Worm (Caenorhabditis elegans) whole organism, L4 larva: ENCODE results near the gene vps-15.

Experiments used
- F37D6.2 ChIP-seq: sonication (generic microtip); optimal IDR thresholded peaks from 2 replicates; lab custom pipeline; 2016; ENCODE audit warnings: mild to moderate bottlenecking, missing genetic modification characterization, missing compliant biosample characterization
- Y105C5A.15 ChIP-seq: fragments of 200-800 bp; sonication (Bioruptor generic); IDR thresholded peaks from 2 replicates; pipeline ENCODE4 v1.3.6; 2022; ENCODE audit warnings: missing genetic modification characterization, missing compliant biosample characterization
- ZK337.2 ChIP-seq: fragments of 200-800 bp; sonication (Bioruptor generic); IDR thresholded peaks from 2 replicates; pipeline ENCODE4 v1.3.6; 2022; ENCODE audit warnings: missing genetic modification reagents, missing genetic modification characterization, missing compliant biosample characterization
- aha-1 ChIP-seq: fragments of 150-350 bp; peaks from one replicate; lab custom pipeline; 2014; ENCODE audit warnings: missing biosample characterization, missing genetic modification characterization
- aly-2 ChIP-seq: sonication (generic microtip); optimal IDR thresholded peaks from 2 replicates; lab custom pipeline; 2018; ENCODE audit warnings: missing biosample characterization, missing genetic modification characterization
- attf-4 ChIP-seq: sonication (generic microtip); optimal IDR thresholded peaks from 3 replicates; lab custom pipeline; 2017; ENCODE audit warnings: missing biosample characterization, missing genetic modification characterization
- ceh-28 ChIP-seq: fragments of 150-350 bp; optimal IDR thresholded peaks from 2 replicates; lab custom pipeline; 2014; ENCODE audit warnings: missing biosample characterization, missing genetic modification reagents, missing genetic modification characterization
- ces-1 ChIP-seq: fragments of 150-350 bp; sonication (generic microtip); optimal IDR thresholded peaks from 4 replicates; lab custom pipeline; 2014; ENCODE audit warnings: missing biosample characterization, missing genetic modification reagents, missing genetic modification characterization
- daf-12 ChIP-seq: fragments of 150-350 bp; optimal IDR thresholded peaks from 2 replicates; lab custom pipeline; 2014; ENCODE audit warnings: missing biosample characterization, missing genetic modification reagents, missing genetic modification characterization
- daf-16 ChIP-seq, 3 experiments: sonication (generic microtip); optimal IDR thresholded peaks; 2 replicates each; lab custom pipeline; 2016 to 2017; ENCODE audit warnings: missing genetic modification characterization in 3 of 3, missing genetic modification reagents in 3 of 3, mild to moderate bottlenecking in 2 of 3, missing compliant biosample characterization in 2 of 3, missing biosample characterization in 1 of 3, moderate library complexity in 1 of 3
- duxl-1 ChIP-seq: sonication (generic microtip); optimal IDR thresholded peaks from 2 replicates; lab custom pipeline; 2016; ENCODE audit warnings: mild to moderate bottlenecking, missing genetic modification characterization, moderate library complexity, missing compliant biosample characterization; ENCODE audit not compliant: poor library complexity
- egl-43 ChIP-seq: fragments of 200-800 bp; sonication (Bioruptor generic); IDR thresholded peaks from 2 replicates; pipeline ENCODE4 v1.3.6; 2022; ENCODE audit warnings: missing genetic modification reagents, missing genetic modification characterization, missing compliant biosample characterization
- hlh-30 ChIP-seq: sonication (generic microtip); optimal IDR thresholded peaks from 2 replicates; lab custom pipeline; 2017; ENCODE audit warnings: antibody characterized with exemption, mild to moderate bottlenecking, missing genetic modification characterization, missing compliant biosample characterization; ENCODE audit not compliant: insufficient read depth
- hmg-1.1 ChIP-seq: fragments of 200-800 bp; sonication (Bioruptor generic); IDR thresholded peaks from 2 replicates; pipeline ENCODE4 v1.3.6; 2022; ENCODE audit warnings: missing genetic modification reagents, missing genetic modification characterization, missing compliant biosample characterization
- jun-1 ChIP-seq: fragments of 150-350 bp; optimal IDR thresholded peaks from 2 replicates; lab custom pipeline; 2014; ENCODE audit warnings: missing biosample characterization, missing genetic modification reagents, missing genetic modification characterization
- lim-7 ChIP-seq: fragments of 200-800 bp; sonication (Bioruptor generic); IDR thresholded peaks from 2 replicates; pipeline ENCODE4 v1.3.6; 2022; ENCODE audit warnings: missing genetic modification characterization, missing compliant biosample characterization
- lin-1 ChIP-seq: fragments of 200-800 bp; sonication (Bioruptor generic); IDR thresholded peaks from 2 replicates; pipeline ENCODE4 v1.3.6; 2022; ENCODE audit warnings: missing genetic modification reagents, missing genetic modification characterization, missing compliant biosample characterization
- lin-13 ChIP-seq: fragments of 150-350 bp; optimal IDR thresholded peaks from 2 replicates; lab custom pipeline; 2014; ENCODE audit warnings: missing biosample characterization, missing genetic modification reagents, missing genetic modification characterization
- lin-29 ChIP-seq: fragments of 200-800 bp; sonication (Bioruptor generic); IDR thresholded peaks from 2 replicates; pipeline ENCODE4 v1.3.6; 2022; ENCODE audit warnings: missing genetic modification reagents, missing genetic modification characterization, missing compliant biosample characterization
- lin-38 ChIP-seq: fragments of 200-800 bp; sonication (Bioruptor generic); IDR thresholded peaks from 2 replicates; pipeline ENCODE4 v1.3.6; 2022; ENCODE audit warnings: missing genetic modification reagents, missing genetic modification characterization, missing compliant biosample characterization
- lir-3 ChIP-seq: sonication (generic microtip); optimal IDR thresholded peaks from 2 replicates; lab custom pipeline; 2016; ENCODE audit warnings: mild to moderate bottlenecking, missing genetic modification characterization, missing compliant biosample characterization
- madf-9 ChIP-seq: fragments of 200-800 bp; sonication (Bioruptor generic); conservative IDR thresholded peaks from 2 replicates; pipeline ENCODE4 v1.3.6; 2022; ENCODE audit warnings: missing genetic modification reagents, missing genetic modification characterization, missing compliant biosample characterization
- mdt-29 ChIP-seq: fragments of 200-800 bp; sonication (Bioruptor generic); IDR thresholded peaks from 2 replicates; pipeline ENCODE4 v1.3.6; 2022; ENCODE audit warnings: missing genetic modification reagents, missing genetic modification characterization, missing compliant biosample characterization
- nhr-102 ChIP-seq: sonication (generic microtip); optimal IDR thresholded peaks from 2 replicates; lab custom pipeline; 2016; ENCODE audit warnings: mild to moderate bottlenecking, missing genetic modification characterization, moderate library complexity, missing compliant biosample characterization
- nhr-237 ChIP-seq: sonication (generic microtip); optimal IDR thresholded peaks from 2 replicates; lab custom pipeline; 2017; ENCODE audit warnings: missing biosample characterization, missing genetic modification characterization
- pha-4 ChIP-seq, 2 experiments: fragments of 150-350 bp in 1 of 2; fragments of 200-800 bp in 1 of 2; sonication (Bioruptor generic) in 1 of 2; IDR thresholded peaks in 1 of 2; optimal IDR thresholded peaks in 1 of 2; 2 replicates each; pipeline versions ENCODE4 v1.3.6 to Lab custom; 2014 to 2022; ENCODE audit warnings: missing genetic modification characterization in 2 of 2, missing genetic modification reagents in 2 of 2, missing biosample characterization in 1 of 2, missing compliant biosample characterization in 1 of 2
- rbr-2 ChIP-seq: sonication (generic microtip); optimal IDR thresholded peaks from 2 replicates; lab custom pipeline; 2016; ENCODE audit warnings: missing genotype, missing genetic modification characterization, missing compliant biosample characterization
- snpc-4 ChIP-seq: fragments of 150-350 bp; optimal IDR thresholded peaks from 2 replicates; lab custom pipeline; 2014; ENCODE audit warnings: missing biosample characterization, missing genetic modification characterization
- tag-97 ChIP-seq: fragments of 200-800 bp; sonication (Bioruptor generic); IDR thresholded peaks from 2 replicates; pipeline ENCODE4 v1.3.6; 2022; ENCODE audit warnings: missing genetic modification characterization, missing compliant biosample characterization
- tra-1 ChIP-seq: fragments of 200-800 bp; sonication (Bioruptor generic); IDR thresholded peaks from 2 replicates; pipeline ENCODE4 v1.3.6; 2022; ENCODE audit warnings: missing genetic modification reagents, missing genetic modification characterization, missing compliant biosample characterization
- unc-62 ChIP-seq, 3 experiments: fragments of 150-350 bp in 1 of 3; sonication (generic microtip); optimal IDR thresholded peaks in 2 of 3; peaks in 1 of 3; 1 replicate in 1 of 3; 2 replicates in 2 of 3; lab custom pipeline; 2014 to 2017; ENCODE audit warnings: missing biosample characterization in 3 of 3, missing genetic modification characterization in 3 of 3, missing genetic modification reagents in 3 of 3, missing genotype in 1 of 3
- zag-1 ChIP-seq: fragments of 150-350 bp; optimal IDR thresholded peaks from 2 replicates; lab custom pipeline; 2014; ENCODE audit warnings: missing biosample characterization, missing genetic modification characterization
- zfp-2 ChIP-seq: sonication (generic microtip); optimal IDR thresholded peaks from 2 replicates; lab custom pipeline; 2016; ENCODE audit warnings: mild to moderate bottlenecking, missing genetic modification characterization, missing compliant biosample characterization

The vps-15 gene

DNA sequence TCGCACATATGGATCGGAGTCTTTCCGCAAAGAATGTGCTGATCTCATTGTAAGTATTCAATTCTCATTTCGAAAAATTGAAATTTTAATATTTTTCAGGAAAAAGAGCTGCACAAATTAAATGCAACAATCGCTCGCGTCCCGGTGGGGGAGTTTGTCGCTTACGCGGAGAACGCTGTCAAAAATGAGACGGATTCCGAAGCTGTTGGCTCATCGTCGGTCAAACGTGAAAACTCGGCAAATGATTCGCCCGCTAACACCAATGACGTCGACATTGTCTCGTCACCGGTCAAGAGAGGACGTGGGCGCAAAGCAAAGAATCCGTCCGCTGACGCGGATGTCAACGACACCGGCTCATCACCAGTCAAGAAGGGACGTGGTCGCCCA, 896 bp upstream of the vps-15 start:
- peak; percentile 72 for TF ChIP-seq lim-7
- TF ChIP-seq nhr-102 (tag; lab: Kevin White, UChicago), result no peak
- TF ChIP-seq daf-12 (tag; lab: Kevin White, UChicago), result no peak
- TF ChIP-seq lin-38 (GFP tag; lab: Robert Waterston, UW), result 0 out of 2 replicates have a peak, but pooled peaks have one; percentile 3
- TF ChIP-seq, all 104 proteins: peak for 2

DNA sequence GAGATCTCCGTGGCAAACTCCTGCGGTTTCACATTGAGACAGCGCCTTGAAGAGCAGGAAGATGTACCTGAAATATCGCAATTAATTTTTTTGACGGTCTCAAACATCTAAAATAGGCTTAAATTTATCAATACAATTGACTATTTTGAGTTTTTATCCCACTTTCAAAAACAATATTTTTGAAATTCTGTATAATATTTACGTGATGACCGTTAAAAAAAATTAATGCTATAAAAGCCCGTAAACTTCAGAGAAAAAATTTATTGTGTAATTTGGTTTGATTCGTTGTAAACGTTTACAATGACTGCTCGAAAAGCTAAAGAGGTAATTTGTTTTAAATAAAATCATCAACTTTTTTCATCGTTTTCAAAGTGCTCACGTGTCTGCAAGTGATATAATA, 1.3 kb downstream of the vps-15 start, which contains the start of gene ZK930.7:
Gene ZK930.7 (plus strand): TSS at position 301 of the 400 bp plus-strand sequence.
- TF ChIP-seq tra-1 (GFP tag; lab: Robert Waterston, UW) (no peak), aha-1 (tag; lab: Kevin White, UChicago) (peak; percentile 42)

DNA sequence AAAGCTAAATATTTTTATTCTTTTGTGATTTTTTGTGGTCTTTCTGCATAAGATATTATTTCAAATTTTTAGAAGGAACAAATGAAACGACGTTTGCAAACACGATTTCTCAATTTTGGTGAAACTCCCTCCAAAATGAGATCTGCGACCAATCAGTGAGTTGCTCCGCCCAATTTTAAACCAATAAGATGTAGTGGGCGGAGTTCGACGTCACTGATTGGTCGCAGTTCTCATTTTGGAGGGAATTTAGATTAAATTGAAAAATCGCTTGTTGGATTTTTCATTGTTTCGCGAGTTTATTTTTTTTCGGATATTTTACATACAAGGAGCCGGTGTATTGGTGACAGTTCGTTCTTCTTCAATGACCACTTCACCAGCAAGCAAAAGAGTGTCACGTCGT, 5.1 kb downstream of the vps-15 start:
- no peak for TF ChIP-seq hlh-30 (tag; lab: Kevin White, UChicago)
- no peak for TF ChIP-seq hmg-1.1 (GFP tag; lab: Robert Waterston, UW)
- no peak for TF ChIP-seq mdt-29 (GFP tag; lab: Robert Waterston, UW)
- TF ChIP-seq lin-13, result no peak
- no peak for TF ChIP-seq F37D6.2 (tag; lab: Kevin White, UChicago)
- TF ChIP-seq snpc-4 (tag; lab: Kevin White, UChicago), result no peak
- TF ChIP-seq unc-62 (GFP tag; optimal IDR thresholded peaks at IDR 0.05 in 1 of 2; lab: Kevin White, UChicago), result no peak
- TF ChIP-seq unc-62 (tag; optimal IDR thresholded peaks at IDR 0.05; lab: Kevin White, UChicago), result no peak
- no peak for TF ChIP-seq ces-1 (GFP tag; lab: Kevin White, UChicago)
- no peak for TF ChIP-seq Y105C5A.15
- no peak for TF ChIP-seq madf-9 (GFP tag; lab: Robert Waterston, UW)
- no peak for TF ChIP-seq duxl-1 (tag; lab: Kevin White, UChicago)
- TF ChIP-seq zag-1 (tag; lab: Kevin White, UChicago), result no peak
- no peak for TF ChIP-seq rbr-2 (tag; lab: Kevin White, UChicago)
- TF ChIP-seq nhr-237, result no peak
- TF ChIP-seq ZK337.2, result no peak

DNA sequence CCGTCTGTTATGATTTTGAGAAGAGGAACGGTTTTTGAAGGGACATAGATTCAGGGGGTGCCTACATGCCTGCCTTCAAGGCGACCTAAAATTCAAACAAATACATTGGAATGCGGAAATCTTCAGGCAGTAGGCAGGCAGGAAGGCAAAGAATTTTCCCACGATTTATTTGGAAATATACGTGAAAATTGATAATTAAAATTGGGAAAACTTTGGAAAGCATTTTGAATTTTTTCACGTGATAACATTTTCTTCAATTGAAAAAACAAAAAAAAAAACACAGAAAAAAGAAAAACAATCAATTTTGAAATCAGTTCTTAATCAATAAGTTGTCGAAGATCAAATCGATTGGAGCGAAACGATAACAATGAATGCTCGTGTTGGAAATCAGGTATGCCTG, 9.4 kb downstream of the vps-15 start, which contains the start of gene ZK930.4:
Gene ZK930.4 (plus strand): TSS at position 301 of the 400 bp plus-strand sequence.
- TF ChIP-seq Y105C5A.15, result no peak
- TF ChIP-seq aly-2 (tag; lab: Kevin White, UChicago), result no peak
- TF ChIP-seq lin-29, result no peak
- TF ChIP-seq jun-1 (tag; lab: Kevin White, UChicago), result no peak
- TF ChIP-seq ceh-28, result no peak
- TF ChIP-seq egl-43 (GFP tag; lab: Robert Waterston, UW), result no peak
- TF ChIP-seq daf-16 (GFP tag; optimal IDR thresholded peaks at IDR 0.05; lab: Kevin White, UChicago), result no peak
- no peak for TF ChIP-seq daf-16 (tag; optimal IDR thresholded peaks at IDR 0.05; lab: Kevin White, UChicago)
- TF ChIP-seq zfp-2, result no peak
- no peak for TF ChIP-seq lir-3 (tag; lab: Kevin White, UChicago)
- no peak for TF ChIP-seq attf-4 (tag; lab: Kevin White, UChicago)
- TF ChIP-seq lin-1, result no peak

DNA sequence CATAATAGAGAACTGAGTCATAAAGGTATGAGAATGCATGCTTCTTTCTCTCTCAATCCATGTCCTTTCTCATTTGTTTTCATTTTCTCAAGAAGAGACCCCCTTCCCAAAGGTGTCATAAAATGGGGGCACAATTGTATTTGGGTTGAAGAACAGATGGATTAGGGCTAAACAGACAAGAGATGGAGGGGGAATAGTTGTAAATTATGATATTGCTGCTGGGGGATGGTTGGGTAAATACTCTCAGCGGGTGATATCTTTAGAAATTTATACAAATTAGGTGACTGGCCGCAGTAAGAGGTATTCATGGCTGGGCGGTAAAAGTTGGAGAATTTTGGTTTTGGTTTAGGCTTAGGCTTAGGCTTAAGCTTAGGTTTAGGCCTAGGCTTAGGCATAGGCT, 10.6 kb downstream of the vps-15 start:
- TF ChIP-seq tag-97 (GFP tag; lab: Robert Waterston, UW), result no peak
- TF ChIP-seq ZK337.2, result no peak
- TF ChIP-seq unc-62 (GFP tag; optimal IDR thresholded peaks at IDR 0.05 in 1 of 2; lab: Kevin White, UChicago), result peak in 1 of 2 experiments; percentile 59
- TF ChIP-seq unc-62 (tag; optimal IDR thresholded peaks at IDR 0.05; lab: Kevin White, UChicago), result no peak
- TF ChIP-seq pha-4 (GFP tag; IDR thresholded peaks at IDR 0.05; lab: Robert Waterston, UW), result no peak
- no peak for TF ChIP-seq pha-4 (tag; optimal IDR thresholded peaks at IDR 0.05; lab: Kevin White, UChicago)
